Worm (Caenorhabditis elegans) whole organism, young adult: ENCODE results near the gene szy-4.

Source experiments
- B0019.2 ChIP-seq: fragments of 200-800 bp; sonication (Bioruptor generic); conservative IDR thresholded peaks from 2 replicates; pipeline ENCODE4 v1.3.6; 2022; ENCODE audit warnings: missing genetic modification reagents, missing genetic modification characterization, missing compliant biosample characterization
- C17E4.6 ChIP-seq: fragments of 200-800 bp; sonication (Bioruptor generic); IDR thresholded peaks from 2 replicates; pipeline ENCODE4 v1.3.6; 2022; ENCODE audit warnings: missing genetic modification reagents, missing genetic modification characterization, missing compliant biosample characterization
- D2030.7 ChIP-seq: fragments of 200-800 bp; sonication (Bioruptor generic); IDR thresholded peaks from 2 replicates; pipeline ENCODE4 v1.3.6; 2022; ENCODE audit warnings: missing genetic modification reagents, missing genetic modification characterization, missing compliant biosample characterization
- F23B12.7 ChIP-seq: sonication (generic microtip); optimal IDR thresholded peaks from 2 replicates; lab custom pipeline; 2017; ENCODE audit warnings: missing genetic modification characterization, mild to moderate bottlenecking, missing compliant biosample characterization, antibody characterized with exemption, moderate library complexity; ENCODE audit not compliant: insufficient read depth
- F33H1.4 ChIP-seq: fragments of 200-800 bp; sonication (Bioruptor generic); IDR thresholded peaks from 2 replicates; pipeline ENCODE4 v1.3.6; 2022; ENCODE audit warnings: missing genetic modification reagents, missing genetic modification characterization, missing compliant biosample characterization
- F49E8.2 ChIP-seq: sonication (generic microtip); optimal IDR thresholded peaks from 3 replicates; lab custom pipeline; 2017; ENCODE audit warnings: missing genetic modification characterization, mild to moderate bottlenecking, missing compliant biosample characterization, antibody characterized with exemption, moderate library complexity; ENCODE audit not compliant: insufficient read depth
- F55B11.4 ChIP-seq: sonication (generic microtip); optimal IDR thresholded peaks from 2 replicates; lab custom pipeline; 2016; ENCODE audit warnings: missing compliant biosample characterization, missing genetic modification characterization, borderline replicate concordance; ENCODE audit not compliant: insufficient read depth
- K12H6.12 ChIP-seq: fragments of 200-800 bp; sonication (Bioruptor generic); optimal IDR thresholded peaks from 2 replicates; lab custom pipeline; 2018; ENCODE audit warnings: mild to moderate bottlenecking, missing genetic modification characterization, missing compliant biosample characterization
- Y53G8AR.9 ChIP-seq: fragments of 200-800 bp; sonication (Bioruptor generic); conservative IDR thresholded peaks from 2 replicates; pipeline ENCODE4 v1.3.6; 2022; ENCODE audit warnings: missing genetic modification reagents, missing genetic modification characterization, missing compliant biosample characterization
- Y67H2A.10 ChIP-seq: fragments of 200-800 bp; sonication (Bioruptor generic); conservative IDR thresholded peaks from 2 replicates; pipeline ENCODE4 v1.3.6; 2022; ENCODE audit warnings: missing genetic modification reagents, missing genetic modification characterization, missing compliant biosample characterization
- Y79H2A.3 ChIP-seq: fragments of 200-800 bp; sonication (Bioruptor generic); conservative IDR thresholded peaks from 2 replicates; pipeline ENCODE4 v1.3.6; 2022; ENCODE audit warnings: missing genetic modification reagents, missing genetic modification characterization, missing compliant biosample characterization
- Y95B8A.8 ChIP-seq: fragments of 200-800 bp; sonication (Bioruptor generic); IDR thresholded peaks from 2 replicates; pipeline ENCODE4 v1.3.6; 2022; ENCODE audit warnings: missing genetic modification reagents, missing genetic modification characterization, missing compliant biosample characterization
- ZK185.1 ChIP-seq: sonication (generic microtip); optimal IDR thresholded peaks from 2 replicates; lab custom pipeline; 2016; ENCODE audit warnings: mild to moderate bottlenecking, missing genetic modification characterization, missing compliant biosample characterization; ENCODE audit not compliant: poor library complexity, severe bottlenecking
- ama-1 ChIP-seq, 3 experiments: fragments of 150-350 bp in 1 of 3; sonication (generic microtip) in 2 of 3; optimal IDR thresholded peaks; 2 replicates each; lab custom pipeline; 2014 to 2018; ENCODE audit warnings: missing biosample characterization in 2 of 3, missing genetic modification characterization in 2 of 3, missing genetic modification reagents in 2 of 3
- attf-5 ChIP-seq: fragments of 200-800 bp; sonication (Bioruptor generic); optimal IDR thresholded peaks from 2 replicates; lab custom pipeline; 2018; ENCODE audit warnings: mild to moderate bottlenecking, missing genetic modification characterization, missing compliant biosample characterization
- bed-2 ChIP-seq: fragments of 200-800 bp; sonication (Bioruptor generic); IDR thresholded peaks from 2 replicates; pipeline ENCODE4 v1.3.6; 2022; ENCODE audit warnings: missing genetic modification reagents, missing genetic modification characterization, missing compliant biosample characterization
- ccch-3 ChIP-seq: fragments of 200-800 bp; sonication (Bioruptor generic); optimal IDR thresholded peaks from 2 replicates; lab custom pipeline; 2018; ENCODE audit warnings: mild to moderate bottlenecking, missing genetic modification characterization, missing compliant biosample characterization
- cebp-2 ChIP-seq: fragments of 200-800 bp; sonication (Bioruptor generic); IDR thresholded peaks from 2 replicates; pipeline ENCODE4 v1.3.6; 2022; ENCODE audit warnings: missing genetic modification characterization, missing compliant biosample characterization
- ceh-27 ChIP-seq: fragments of 200-800 bp; sonication (Bioruptor generic); optimal IDR thresholded peaks from 2 replicates; lab custom pipeline; 2018; ENCODE audit warnings: mild to moderate bottlenecking, missing genetic modification characterization, moderate library complexity, missing compliant biosample characterization
- dpl-1 ChIP-seq: fragments of 150-350 bp; optimal IDR thresholded peaks from 2 replicates; lab custom pipeline; 2014; ENCODE audit warnings: missing biosample characterization, missing genetic modification reagents, missing genetic modification characterization
- efl-1 ChIP-seq: fragments of 150-350 bp; optimal IDR thresholded peaks from 2 replicates; lab custom pipeline; 2014; ENCODE audit warnings: missing biosample characterization, missing genetic modification reagents, missing genetic modification characterization
- egrh-3 ChIP-seq: fragments of 200-800 bp; sonication (Bioruptor generic); IDR thresholded peaks from 2 replicates; pipeline ENCODE4 v1.3.6; 2022; ENCODE audit warnings: missing genetic modification reagents, missing genetic modification characterization, missing compliant biosample characterization
- fkh-3 ChIP-seq: sonication (generic microtip); optimal IDR thresholded peaks from 2 replicates; lab custom pipeline; 2016; ENCODE audit warnings: mild to moderate bottlenecking, missing genetic modification characterization, missing compliant biosample characterization
- gei-17 ChIP-seq: fragments of 200-800 bp; sonication (Bioruptor generic); optimal IDR thresholded peaks from 2 replicates; lab custom pipeline; 2018; ENCODE audit warnings: mild to moderate bottlenecking, missing genetic modification characterization, missing compliant biosample characterization
- hmg-1.2 ChIP-seq: fragments of 200-800 bp; sonication (Bioruptor generic); IDR thresholded peaks from 2 replicates; pipeline ENCODE4 v1.3.6; 2022; ENCODE audit warnings: missing genetic modification reagents, missing genetic modification characterization, missing compliant biosample characterization
- hsf-1 ChIP-seq: fragments of 200-800 bp; sonication (Bioruptor generic); IDR thresholded peaks from 2 replicates; pipeline ENCODE4 v1.3.6; 2022; ENCODE audit warnings: missing genetic modification reagents, missing genetic modification characterization, missing compliant biosample characterization
- let-607 ChIP-seq, 2 experiments: fragments of 200-800 bp in 1 of 2; sonication (Bioruptor generic) in 1 of 2; sonication (generic microtip) in 1 of 2; optimal IDR thresholded peaks; 2 replicates each; lab custom pipeline; 2016 to 2018; ENCODE audit warnings: mild to moderate bottlenecking in 2 of 2, missing compliant biosample characterization in 2 of 2, missing genetic modification characterization in 2 of 2, moderate library complexity in 2 of 2, missing genotype in 1 of 2
- lin-26 ChIP-seq: fragments of 200-800 bp; sonication (Bioruptor generic); IDR thresholded peaks from 2 replicates; pipeline ENCODE4 v1.3.6; 2022; ENCODE audit warnings: missing genetic modification reagents, missing genetic modification characterization, missing compliant biosample characterization
- lin-40 ChIP-seq: sonication (generic microtip); optimal IDR thresholded peaks from 2 replicates; lab custom pipeline; 2016; ENCODE audit warnings: missing genetic modification characterization, mild to moderate bottlenecking, missing compliant biosample characterization, missing genotype, missing genetic modification reagents
- madf-8 ChIP-seq: fragments of 200-800 bp; sonication (Bioruptor generic); conservative IDR thresholded peaks from 2 replicates; pipeline ENCODE4 v1.3.6; 2022; ENCODE audit warnings: missing genetic modification reagents, missing genetic modification characterization, missing compliant biosample characterization
- nhr-179 ChIP-seq: sonication (generic microtip); optimal IDR thresholded peaks from 2 replicates; lab custom pipeline; 2016; ENCODE audit warnings: mild to moderate bottlenecking, missing genetic modification characterization, missing compliant biosample characterization
- pbrm-1 ChIP-seq: fragments of 200-800 bp; sonication (Bioruptor generic); IDR thresholded peaks from 2 replicates; pipeline ENCODE4 v1.3.6; 2022; ENCODE audit warnings: missing genetic modification reagents, missing genetic modification characterization, missing compliant biosample characterization
- pha-4 ChIP-seq: fragments of 150-350 bp; sonication (generic microtip); optimal IDR thresholded peaks from 2 replicates; lab custom pipeline; 2014; ENCODE audit warnings: missing biosample characterization, missing genetic modification reagents, missing genetic modification characterization
- rcor-1 ChIP-seq: fragments of 200-800 bp; sonication (Bioruptor generic); IDR thresholded peaks from 2 replicates; pipeline ENCODE4 v1.3.6; 2022; ENCODE audit warnings: missing genetic modification reagents, missing genetic modification characterization, missing compliant biosample characterization
- repo-1 ChIP-seq: sonication (generic microtip); optimal IDR thresholded peaks from 2 replicates; lab custom pipeline; 2017; ENCODE audit warnings: mild to moderate bottlenecking, missing genetic modification characterization, missing compliant biosample characterization
- rpc-1 ChIP-seq, 2 experiments: fragments of 150-350 bp in 1 of 2; sonication (generic microtip) in 1 of 2; optimal IDR thresholded peaks; 2 replicates each; lab custom pipeline; 2014 to 2018; ENCODE audit warnings: missing biosample characterization in 1 of 2, missing genetic modification characterization in 1 of 2, missing genetic modification reagents in 1 of 2, missing genotype in 1 of 2
- snpc-1.3 ChIP-seq: sonication (generic microtip); optimal IDR thresholded peaks from 2 replicates; lab custom pipeline; 2017; ENCODE audit warnings: missing genetic modification characterization, mild to moderate bottlenecking, missing compliant biosample characterization, antibody characterized with exemption, moderate library complexity, missing genotype, missing genetic modification reagents; ENCODE audit not compliant: insufficient read depth
- snpc-3.4 ChIP-seq: sonication (generic microtip); optimal IDR thresholded peaks from 2 replicates; lab custom pipeline; 2017; ENCODE audit warnings: missing genetic modification characterization, mild to moderate bottlenecking, missing compliant biosample characterization, antibody characterized with exemption, moderate library complexity, missing genotype, missing genetic modification reagents
- sptf-2 ChIP-seq: fragments of 200-800 bp; sonication (Bioruptor generic); optimal IDR thresholded peaks from 2 replicates; lab custom pipeline; 2018; ENCODE audit warnings: mild to moderate bottlenecking, missing genetic modification characterization, missing compliant biosample characterization
- tbx-9 ChIP-seq: sonication (generic microtip); optimal IDR thresholded peaks from 2 replicates; lab custom pipeline; 2016; ENCODE audit warnings: borderline replicate concordance, missing genetic modification characterization, inconsistent platforms, missing compliant biosample characterization
- xnd-1 ChIP-seq: sonication (generic microtip); optimal IDR thresholded peaks from 2 replicates; lab custom pipeline; 2016; ENCODE audit warnings: missing genotype, missing genetic modification reagents, missing genetic modification characterization, missing compliant biosample characterization
- ztf-18 ChIP-seq: sonication (generic microtip); optimal IDR thresholded peaks from 2 replicates; lab custom pipeline; 2016; ENCODE audit warnings: missing genotype, mild to moderate bottlenecking, missing genetic modification characterization, missing compliant biosample characterization

szy-4 gene

DNA sequence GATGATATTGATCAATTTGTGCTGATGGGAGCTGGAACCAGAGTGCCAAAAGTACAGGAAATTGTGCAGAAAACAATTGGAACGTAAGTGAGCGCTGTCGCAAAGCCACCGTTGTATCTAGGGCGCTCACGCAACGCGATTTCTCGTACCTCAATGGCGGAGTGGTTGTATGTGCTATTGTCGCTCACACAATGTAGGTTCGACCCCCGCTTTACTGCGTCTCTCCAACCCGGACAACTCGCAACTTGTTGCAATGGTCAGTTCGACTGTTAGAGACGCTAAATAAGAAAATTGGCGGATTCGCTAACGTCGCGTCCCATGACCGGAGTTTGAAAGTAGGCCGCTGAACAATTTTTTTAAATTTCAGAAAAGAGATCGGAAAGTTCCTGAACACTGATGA is 50.0 kb downstream of the szy-4 start (continued):
- TF ChIP-seq attf-5 (GFP tag; lab: Kevin White, UChicago) (peak; percentile 68), B0019.2 (GFP tag; lab: Robert Waterston, UW) (peak; percentile 36; the same call in 1 of the 2 replicates), ceh-27 (GFP tag; lab: Kevin White, UChicago) (peak; percentile 35), ZK185.1 (peak; percentile 76), nhr-179 (tag; lab: Kevin White, UChicago) (no peak), egrh-3 (GFP tag; lab: Robert Waterston, UW) (peak; percentile 17; the same call in 1 of the 2 replicates), gei-17 (GFP tag; lab: Kevin White, UChicago) (no peak), ztf-18 (tag; lab: Kevin White, UChicago) (peak; percentile 68), let-607 (tag; optimal IDR thresholded peaks at IDR 0.05; lab: Kevin White, UChicago) (peak in 1 of 2 experiments; percentile 14), ama-1 (optimal IDR thresholded peaks at IDR 0.05; lab: Kevin White, UChicago) (no peak), ama-1 (GFP tag; optimal IDR thresholded peaks at IDR 0.05; lab: Kevin White, UChicago) (peak; percentile 66 to 71), sptf-2 (GFP tag; lab: Kevin White, UChicago) (peak; percentile 27), F49E8.2 (tag; lab: Kevin White, UChicago) (peak; percentile 82), rcor-1 (peak; percentile 51; the same call in 1 of the 2 replicates), hsf-1 (GFP tag; lab: Robert Waterston, UW) (no peak), Y79H2A.3 (GFP tag; lab: Robert Waterston, UW) (no peak), F23B12.7 (tag; lab: Kevin White, UChicago) (peak; percentile 95)
- TF ChIP-seq, all 124 proteins: peak for 54

DNA sequence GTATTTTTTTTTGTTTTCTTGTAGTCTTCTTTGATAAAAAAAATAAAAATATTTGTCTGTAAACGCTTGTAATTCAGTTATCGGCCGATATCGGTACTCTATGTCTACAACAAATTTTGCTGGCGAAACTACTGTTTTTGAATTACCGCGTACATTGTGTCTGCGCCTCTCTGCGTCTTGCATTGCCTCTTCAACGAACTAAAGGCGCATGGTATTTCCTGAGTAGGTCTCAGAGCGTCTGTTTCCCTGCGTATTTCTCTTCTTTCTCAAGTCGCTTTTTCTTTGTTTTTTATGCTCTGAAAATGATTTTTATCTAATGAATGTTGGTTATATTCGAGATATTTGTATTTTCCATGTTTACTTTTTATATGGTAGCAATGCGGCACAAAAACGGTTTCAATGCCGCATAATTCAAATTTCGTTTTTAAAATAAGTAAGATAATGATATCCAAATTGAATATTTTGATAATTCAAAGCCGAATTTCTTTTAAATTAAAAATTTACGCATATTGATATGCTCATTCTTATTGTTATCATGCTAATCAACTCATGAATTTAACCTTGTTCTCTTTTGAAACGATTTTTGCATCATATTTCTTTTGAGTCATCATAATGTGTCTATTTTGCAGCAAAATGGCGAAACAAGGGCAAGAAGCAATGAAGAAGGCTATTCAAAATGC is 52.4 kb downstream of the szy-4 start, which contains the start of gene phb-2:
TSS of gene phb-2 (plus strand) at position 630 of the 680 bp plus-strand sequence.
- TF ChIP-seq C17E4.6 (peak; percentile 39; the same call in 1 of the 2 replicates), madf-8 (0 out of 2 replicates have a peak, but pooled peaks have one; percentile 25), lin-40 (tag; lab: Kevin White, UChicago) (peak; percentile 38), Y67H2A.10 (GFP tag; lab: Robert Waterston, UW) (no peak), fkh-3 (tag; lab: Kevin White, UChicago) (no peak), K12H6.12 (peak; percentile 25), snpc-3.4 (tag; lab: Kevin White, UChicago) (peak; percentile 19), ccch-3 (peak; percentile 2), D2030.7 (GFP tag; lab: Robert Waterston, UW) (peak; percentile 37), F33H1.4 (GFP tag; lab: Robert Waterston, UW) (peak; percentile 84), lin-26 (peak; percentile 26; the same call in 1 of the 2 replicates), pha-4 (peak; percentile 51), snpc-1.3 (tag; lab: Kevin White, UChicago) (peak; percentile 64), xnd-1 (tag; lab: Kevin White, UChicago) (no peak), ceh-27 (GFP tag; lab: Kevin White, UChicago) (peak; percentile 68), F55B11.4 (tag; lab: Kevin White, UChicago) (no peak), efl-1 (peak; percentile 83), tbx-9 (tag; lab: Kevin White, UChicago) (no peak), Y95B8A.8 (GFP tag; lab: Robert Waterston, UW) (no peak), Y53G8AR.9 (GFP tag; lab: Robert Waterston, UW) (0 out of 2 replicates have a peak, but pooled peaks have one; percentile 29), rpc-1 (optimal IDR thresholded peaks at IDR 0.05; lab: Kevin White, UChicago) (no peak), rpc-1 (tag; optimal IDR thresholded peaks at IDR 0.05; lab: Kevin White, UChicago) (no peak), hmg-1.2 (peak; percentile 92), ZK185.1 (peak; percentile 22), cebp-2 (no peak), repo-1 (no peak), dpl-1 (GFP tag; lab: Kevin White, UChicago) (peak; percentile 75), gei-17 (GFP tag; lab: Kevin White, UChicago) (no peak), pbrm-1 (GFP tag; lab: Robert Waterston, UW) (peak; percentile 48; the same call in 1 of the 2 replicates), F23B12.7 (tag; lab: Kevin White, UChicago) (peak; percentile 95), egrh-3 (GFP tag; lab: Robert Waterston, UW) (no peak), bed-2 (GFP tag; lab: Robert Waterston, UW) (no peak)
